1 fruit fly cellular context compared by ENCODE assay signal in the genomic region with DNA sequence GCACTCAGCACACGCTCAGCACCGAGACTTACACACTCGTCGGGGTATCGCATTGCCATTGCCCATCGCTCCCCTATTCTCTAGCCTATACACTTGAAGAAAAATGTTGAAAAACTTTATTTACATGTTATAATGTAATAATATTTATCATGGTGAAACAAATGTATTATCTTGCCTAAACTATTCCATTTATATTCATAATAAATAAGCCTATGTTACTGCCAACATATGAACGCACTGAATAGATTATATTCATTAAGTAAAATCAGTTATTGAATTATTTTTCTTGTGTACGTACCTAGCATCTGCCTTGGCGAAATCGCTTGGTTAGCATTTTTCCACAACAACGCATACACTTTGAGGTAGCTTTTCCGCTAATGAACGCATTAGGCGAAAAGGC.
A peak's percentile ranks its signal among the peaks of the same experiment; 100 is the strongest.
TF ChIP-seq lines count a peak whose summit lies in the region.

No protein-coding gene starts in this region.

TF ChIP-seq in whole organism, embryonic, 481 proteins besides CTCF, POLR2A, EP300 and RAD21 (continued from another document):
- TF ChIP-seq tna (GFP tag; IDR thresholded peaks at IDR 0.05; lab: Robert Waterston, UW; ENCODE audit: partially characterized antibody), result no peak
- no peak for TF ChIP-seq Jarid2 (GFP tag; optimal IDR thresholded peaks at IDR 0.05; lab: Kevin White, UChicago)
- no peak for TF ChIP-seq CG11456 (GFP tag; IDR thresholded peaks at IDR 0.05; lab: Robert Waterston, UW)
- TF ChIP-seq CG7839 (tag; optimal IDR thresholded peaks at IDR 0.05; lab: Kevin White, UChicago), result peak; percentile 72
- peak; percentile 31 for TF ChIP-seq fd96Cb (tag; optimal IDR thresholded peaks at IDR 0.05; lab: Kevin White, UChicago)
- TF ChIP-seq CG31224 (GFP tag; IDR thresholded peaks at IDR 0.05; lab: Robert Waterston, UW), result 0 out of 2 replicates have a peak, but pooled peaks have one; percentile 11
- TF ChIP-seq odd (GFP tag; optimal IDR thresholded peaks at IDR 0.05; lab: Kevin White, UChicago), result peak; percentile 6
- no peak for TF ChIP-seq Elba2 (GFP tag; optimal IDR thresholded peaks at IDR 0.05; lab: Kevin White, UChicago)
- TF ChIP-seq CG3281 (GFP tag; optimal IDR thresholded peaks at IDR 0.05; lab: Kevin White, UChicago), result peak; percentile 24
- TF ChIP-seq CG14014 (GFP tag; IDR thresholded peaks at IDR 0.05; lab: Robert Waterston, UW), result peak; percentile 30; the same call in 1 of the 2 replicates
- peak; percentile 54 for TF ChIP-seq Spps (tag; optimal IDR thresholded peaks at IDR 0.05; lab: Kevin White, UChicago)
- TF ChIP-seq CG6854 (GFP tag; optimal IDR thresholded peaks at IDR 0.05; lab: Kevin White, UChicago), result peak; percentile 6
- TF ChIP-seq CG12104 (GFP tag; optimal IDR thresholded peaks at IDR 0.05; lab: Kevin White, UChicago), result no peak
- peak; percentile 46 for TF ChIP-seq CG1603 (tag; optimal IDR thresholded peaks at IDR 0.05; lab: Kevin White, UChicago)
- TF ChIP-seq CG15601 (tag; optimal IDR thresholded peaks at IDR 0.05; lab: Kevin White, UChicago), result peak; percentile 28
- no peak for TF ChIP-seq kni (GFP tag; optimal IDR thresholded peaks at IDR 0.05; lab: Kevin White, UChicago)
- TF ChIP-seq CG12391 (tag; optimal IDR thresholded peaks at IDR 0.05; lab: Kevin White, UChicago), result peak; percentile 69
- peak; percentile 75 for TF ChIP-seq zen (tag; optimal IDR thresholded peaks at IDR 0.05; lab: Kevin White, UChicago)
- peak; percentile 5 for TF ChIP-seq CG10654 (GFP tag; optimal IDR thresholded peaks at IDR 0.05; lab: Kevin White, UChicago)
- peak; percentile 28; the same call in 1 of the 2 replicates for TF ChIP-seq Atf6 (GFP tag; IDR thresholded peaks at IDR 0.05; lab: Robert Waterston, UW)
- peak; percentile 48 for TF ChIP-seq gcm (GFP tag; optimal IDR thresholded peaks at IDR 0.05; lab: Kevin White, UChicago)
- TF ChIP-seq CG13775 (GFP tag; optimal IDR thresholded peaks at IDR 0.05; lab: Kevin White, UChicago), result peak; percentile 55
- peak; percentile 48 for TF ChIP-seq CG30403 (GFP tag; optimal IDR thresholded peaks at IDR 0.05; lab: Kevin White, UChicago)
- TF ChIP-seq CG4820 (GFP tag; optimal IDR thresholded peaks at IDR 0.05; lab: Kevin White, UChicago), result peak; percentile 33
- no peak for TF ChIP-seq ind (GFP tag; optimal IDR thresholded peaks at IDR 0.05; lab: Kevin White, UChicago)
- TF ChIP-seq tgo (GFP tag; IDR thresholded peaks at IDR 0.05; lab: Robert Waterston, UW), result peak; percentile 52
- TF ChIP-seq Sox100B (GFP tag; optimal IDR thresholded peaks at IDR 0.05; lab: Kevin White, UChicago), result peak; percentile 40
- peak; percentile 35 for TF ChIP-seq CG2120 (GFP tag; optimal IDR thresholded peaks at IDR 0.05; lab: Kevin White, UChicago)
- TF ChIP-seq tap (tag; optimal IDR thresholded peaks at IDR 0.05; lab: Kevin White, UChicago), result peak; percentile 44
- peak; percentile 19 for TF ChIP-seq lilli (GFP tag; optimal IDR thresholded peaks at IDR 0.05; lab: Kevin White, UChicago)
- peak in 1 of 3 experiments; percentile 70 for TF ChIP-seq lola (GFP tag; optimal IDR thresholded peaks at IDR 0.05; lab: Kevin White, UChicago)
- TF ChIP-seq CG10959 (GFP tag; IDR thresholded peaks at IDR 0.05; lab: Robert Waterston, UW), result 0 out of 2 replicates have a peak, but pooled peaks have one; percentile 43
- TF ChIP-seq HLHmδ (GFP tag; optimal IDR thresholded peaks at IDR 0.05; lab: Kevin White, UChicago), result no peak
- TF ChIP-seq bsh (GFP tag; optimal IDR thresholded peaks at IDR 0.05; lab: Kevin White, UChicago), result peak in 1 of 2 experiments; percentile 61
- TF ChIP-seq CG6765 (GFP tag; optimal IDR thresholded peaks at IDR 0.05; lab: Kevin White, UChicago), result peak; percentile 31
- TF ChIP-seq CG4424 (GFP tag; optimal IDR thresholded peaks at IDR 0.05; lab: Kevin White, UChicago), result peak; percentile 51
- peak; percentile 18; the same call in 1 of the 2 replicates for TF ChIP-seq E2f2 (GFP tag; IDR thresholded peaks at IDR 0.05; lab: Robert Waterston, UW)
- peak; percentile 45 for TF ChIP-seq CG13424 (tag; optimal IDR thresholded peaks at IDR 0.05; lab: Kevin White, UChicago)
- no peak for TF ChIP-seq CG3407 (GFP tag; optimal IDR thresholded peaks at IDR 0.05; lab: Kevin White, UChicago)
- peak; percentile 74; the same call in 1 of the 2 replicates for TF ChIP-seq Xrp1 (GFP tag; IDR thresholded peaks at IDR 0.05; lab: Robert Waterston, UW)
- peak; percentile 34 for TF ChIP-seq cwo (GFP tag; optimal IDR thresholded peaks at IDR 0.05; lab: Kevin White, UChicago)
- TF ChIP-seq PHDP (tag; optimal IDR thresholded peaks at IDR 0.05; lab: Kevin White, UChicago), result peak; percentile 65
- TF ChIP-seq CG18262 (tag; optimal IDR thresholded peaks at IDR 0.05; lab: Kevin White, UChicago), result peak; percentile 73
- no peak for TF ChIP-seq toy (GFP tag; IDR thresholded peaks at IDR 0.05; lab: Robert Waterston, UW)
- no peak for TF ChIP-seq Neu2 (GFP tag; optimal IDR thresholded peaks at IDR 0.05; lab: Kevin White, UChicago; ENCODE audit: borderline replicate concordance)
- peak; percentile 19 for TF ChIP-seq Deaf1 (tag; optimal IDR thresholded peaks at IDR 0.05; lab: Kevin White, UChicago)
- TF ChIP-seq CoRest (tag; optimal IDR thresholded peaks at IDR 0.05; lab: Kevin White, UChicago), result peak; percentile 69
- peak; percentile 14 for TF ChIP-seq CG6254 (GFP tag; optimal IDR thresholded peaks at IDR 0.05; lab: Kevin White, UChicago)
- TF ChIP-seq CG11504 (tag; optimal IDR thresholded peaks at IDR 0.05; lab: Kevin White, UChicago), result peak; percentile 69
- no peak for TF ChIP-seq CG8290 (GFP tag; optimal IDR thresholded peaks at IDR 0.05; lab: Kevin White, UChicago)
- peak in 1 of 2 experiments; percentile 8 for TF ChIP-seq CG8290 (tag; optimal IDR thresholded peaks at IDR 0.05; lab: Kevin White, UChicago)
- TF ChIP-seq CG2678 (tag; optimal IDR thresholded peaks at IDR 0.05; lab: Kevin White, UChicago), result peak; percentile 61
- TF ChIP-seq amos (GFP tag; IDR thresholded peaks at IDR 0.05; lab: Robert Waterston, UW; ENCODE audit: partially characterized antibody), result no peak
- TF ChIP-seq CG2116 (GFP tag; optimal IDR thresholded peaks at IDR 0.05; lab: Kevin White, UChicago), result peak; percentile 16
- peak; percentile 87 for TF ChIP-seq Ets65A (GFP tag; lab: Kevin White, UChicago)
- TF ChIP-seq CG7556 (GFP tag; optimal IDR thresholded peaks at IDR 0.05; lab: Kevin White, UChicago), result peak; percentile 60
- TF ChIP-seq E2f1 (GFP tag; IDR thresholded peaks at IDR 0.05; lab: Robert Waterston, UW), result peak; percentile 54; the same call in 1 of the 2 replicates
- TF ChIP-seq row (GFP tag; IDR thresholded peaks at IDR 0.05; lab: Robert Waterston, UW), result peak; percentile 64
- no peak for TF ChIP-seq pan (optimal IDR thresholded peaks at IDR 0.05; lab: Kevin White, UChicago)
- peak in 1 of 2 experiments; percentile 54 for TF ChIP-seq pan (GFP tag; optimal IDR thresholded peaks at IDR 0.05 in 1 of 2, IDR thresholded peaks at IDR 0.05 in 1 of 2)
- peak; percentile 43 for TF ChIP-seq Fer3 (tag; optimal IDR thresholded peaks at IDR 0.05; lab: Kevin White, UChicago)
- peak; percentile 18 for TF ChIP-seq Asciz (GFP tag; optimal IDR thresholded peaks at IDR 0.05; lab: Kevin White, UChicago)
- TF ChIP-seq Ptx1 (GFP tag; IDR thresholded peaks at IDR 0.05; lab: Robert Waterston, UW), result peak; percentile 28
- peak; percentile 63 for TF ChIP-seq unpg (GFP tag; optimal IDR thresholded peaks at IDR 0.05; lab: Kevin White, UChicago)
- TF ChIP-seq CG14710 (tag; optimal IDR thresholded peaks at IDR 0.05; lab: Kevin White, UChicago), result peak; percentile 59
- TF ChIP-seq ci (GFP tag; IDR thresholded peaks at IDR 0.05; lab: Robert Waterston, UW), result 0 out of 3 replicates have a peak, but pooled peaks have one; percentile 16
- peak; percentile 24 for TF ChIP-seq CG12769 (tag; optimal IDR thresholded peaks at IDR 0.05; lab: Kevin White, UChicago)
- TF ChIP-seq chif (GFP tag; optimal IDR thresholded peaks at IDR 0.05; lab: Kevin White, UChicago), result no peak
- 0 out of 2 replicates have a peak, but pooled peaks have one; percentile 11 for TF ChIP-seq CG32767 (GFP tag; IDR thresholded peaks at IDR 0.05; lab: Robert Waterston, UW)
- TF ChIP-seq kah (GFP tag; optimal IDR thresholded peaks at IDR 0.05; lab: Kevin White, UChicago), result no peak
- peak; percentile 25; the same call in 1 of the 3 replicates for TF ChIP-seq CG7357 (GFP tag; IDR thresholded peaks at IDR 0.05; lab: Robert Waterston, UW)
- TF ChIP-seq Ssrp (tag; optimal IDR thresholded peaks at IDR 0.05; lab: Kevin White, UChicago), result peak; percentile 23
- peak; percentile 44 for TF ChIP-seq CG8388 (GFP tag; optimal IDR thresholded peaks at IDR 0.05; lab: Kevin White, UChicago)
- TF ChIP-seq sc (optimal IDR thresholded peaks at IDR 0.05; lab: Kevin White, UChicago), result no peak
- TF ChIP-seq sc (GFP tag; optimal IDR thresholded peaks at IDR 0.05; lab: Kevin White, UChicago), result peak; percentile 6
- peak; percentile 19 for TF ChIP-seq salm (tag; optimal IDR thresholded peaks at IDR 0.05; lab: Kevin White, UChicago)
- TF ChIP-seq twi (tag; optimal IDR thresholded peaks at IDR 0.05; lab: Kevin White, UChicago), result peak; percentile 14
- TF ChIP-seq Trl (optimal IDR thresholded peaks at IDR 0.05; lab: Kevin White, UChicago), result no peak
- no peak for TF ChIP-seq Trl (GFP tag; optimal IDR thresholded peaks at IDR 0.05; lab: Kevin White, UChicago)
- TF ChIP-seq fd64A (GFP tag; optimal IDR thresholded peaks at IDR 0.05; lab: Kevin White, UChicago), result no peak
- no peak for TF ChIP-seq shn (GFP tag; optimal IDR thresholded peaks at IDR 0.05; lab: Kevin White, UChicago)
- TF ChIP-seq CG6813 (GFP tag; optimal IDR thresholded peaks at IDR 0.05; lab: Kevin White, UChicago), result peak; percentile 41
- TF ChIP-seq CG10979 (tag; optimal IDR thresholded peaks at IDR 0.05; lab: Kevin White, UChicago), result peak; percentile 75
- peak; percentile 67 for TF ChIP-seq CG6689 (GFP tag; IDR thresholded peaks at IDR 0.05; lab: Robert Waterston, UW)
- TF ChIP-seq CG4730 (GFP tag; IDR thresholded peaks at IDR 0.05; lab: Robert Waterston, UW), result 0 out of 2 replicates have a peak, but pooled peaks have one; percentile 32
- TF ChIP-seq Abd-B (GFP tag; optimal IDR thresholded peaks at IDR 0.05; lab: Kevin White, UChicago), result peak; percentile 24
- peak; percentile 27 for TF ChIP-seq CG10209 (GFP tag; optimal IDR thresholded peaks at IDR 0.05; lab: Kevin White, UChicago)
